Worm (Caenorhabditis elegans): ENCODE results near the gene mrps-11.

Gene mrps-11

ce11 chrV:12526758-12527157, 32.3 kb upstream of the mrps-11 start, which contains the start of gene F45D3.1:
F45D3.1 (plus strand) TSS chrV:12527058.
- TF ChIP-seq dao-5 (tag; optimal IDR thresholded peaks at IDR 0.05) (no peak), W03F9.2 (tag; optimal IDR thresholded peaks at IDR 0.05) (no peak), him-1 (tag; optimal IDR thresholded peaks at IDR 0.05) (no peak)

- TF ChIP-seq dao-5 (tag; optimal IDR thresholded peaks at IDR 0.05): no peak
- TF ChIP-seq W03F9.2 (tag; optimal IDR thresholded peaks at IDR 0.05): no peak
- no peak for TF ChIP-seq him-1 (tag; optimal IDR thresholded peaks at IDR 0.05)
Observed at ce11 chrV:12526124-12526523, 31.7 kb upstream of the mrps-11 start.

DNA sequence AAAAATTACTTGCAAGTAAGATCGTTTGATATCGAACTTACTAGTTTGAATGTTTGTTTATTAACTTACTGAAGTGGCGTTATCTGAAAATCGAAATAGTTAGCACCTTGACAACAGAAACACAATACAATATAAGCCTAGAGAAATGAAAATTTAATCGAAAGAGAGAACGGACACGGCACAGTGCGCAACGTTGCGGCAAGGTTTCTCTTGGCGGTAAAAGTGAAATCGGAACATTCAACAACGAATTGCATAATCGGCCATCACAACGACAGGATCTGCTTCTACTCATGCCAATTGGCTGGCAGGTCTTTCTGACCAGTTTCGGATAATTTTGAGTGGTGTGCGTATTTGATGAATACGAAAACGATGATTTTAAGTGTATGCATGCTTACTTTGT, 31.1 kb upstream of the mrps-11 start, which contains the start of gene dyf-4:
dyf-4 (minus strand) TSS at position 213 of the 400 bp plus-strand sequence.
- TF ChIP-seq him-1 (tag; optimal IDR thresholded peaks at IDR 0.05) (no peak), dao-5 (tag; optimal IDR thresholded peaks at IDR 0.05) (no peak), W03F9.2 (tag; optimal IDR thresholded peaks at IDR 0.05) (no peak)

- TF ChIP-seq W03F9.2 (tag; optimal IDR thresholded peaks at IDR 0.05) (no peak), dao-5 (tag; optimal IDR thresholded peaks at IDR 0.05) (no peak), him-1 (tag; optimal IDR thresholded peaks at IDR 0.05) (no peak)
Observed at ce11 chrV:12523356-12523755, 28.9 kb upstream of the mrps-11 start.

ce11 chrV:12518770-12519169, 24.3 kb upstream of the mrps-11 start:
- no peak for TF ChIP-seq him-1 (tag; optimal IDR thresholded peaks at IDR 0.05)
- no peak for TF ChIP-seq W03F9.2 (tag; optimal IDR thresholded peaks at IDR 0.05)
- no peak for TF ChIP-seq dao-5 (tag; optimal IDR thresholded peaks at IDR 0.05)

ce11 chrV:12517757-12518156, 23.3 kb upstream of the mrps-11 start:
- no peak for TF ChIP-seq him-1 (tag; optimal IDR thresholded peaks at IDR 0.05)
- TF ChIP-seq W03F9.2 (tag; optimal IDR thresholded peaks at IDR 0.05): no peak
- no peak for TF ChIP-seq dao-5 (tag; optimal IDR thresholded peaks at IDR 0.05)

ce11 chrV:12517148-12517547, 22.7 kb upstream of the mrps-11 start, which contains the start of gene cal-1:
cal-1 (minus strand) TSS chrV:12517248.
- TF ChIP-seq him-1 (tag; optimal IDR thresholded peaks at IDR 0.05) (no peak), dao-5 (tag; optimal IDR thresholded peaks at IDR 0.05) (no peak), W03F9.2 (tag; optimal IDR thresholded peaks at IDR 0.05) (no peak)

DNA sequence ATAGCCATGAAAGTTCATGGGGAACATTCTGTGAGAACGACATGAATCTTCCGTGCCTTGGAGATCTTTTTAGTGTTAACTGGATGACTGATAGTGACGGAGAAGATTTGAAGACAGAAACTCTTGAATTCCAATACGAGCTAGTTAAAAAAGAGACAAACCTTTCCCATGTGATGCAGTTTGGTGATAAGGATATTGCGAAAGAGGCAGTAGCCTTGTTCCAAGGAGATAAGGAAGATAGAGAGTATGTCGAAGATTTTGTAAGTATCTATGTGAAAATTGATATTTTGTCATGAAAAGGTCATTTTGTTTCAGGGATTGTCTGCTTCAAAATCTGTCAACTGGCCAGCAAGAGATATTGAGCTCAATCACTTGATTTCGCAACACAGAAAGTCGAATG, 19.5 kb upstream of the mrps-11 start:
- TF ChIP-seq W03F9.2 (tag; optimal IDR thresholded peaks at IDR 0.05) (no peak), dao-5 (tag; optimal IDR thresholded peaks at IDR 0.05) (no peak), him-1 (tag; optimal IDR thresholded peaks at IDR 0.05) (no peak)

DNA sequence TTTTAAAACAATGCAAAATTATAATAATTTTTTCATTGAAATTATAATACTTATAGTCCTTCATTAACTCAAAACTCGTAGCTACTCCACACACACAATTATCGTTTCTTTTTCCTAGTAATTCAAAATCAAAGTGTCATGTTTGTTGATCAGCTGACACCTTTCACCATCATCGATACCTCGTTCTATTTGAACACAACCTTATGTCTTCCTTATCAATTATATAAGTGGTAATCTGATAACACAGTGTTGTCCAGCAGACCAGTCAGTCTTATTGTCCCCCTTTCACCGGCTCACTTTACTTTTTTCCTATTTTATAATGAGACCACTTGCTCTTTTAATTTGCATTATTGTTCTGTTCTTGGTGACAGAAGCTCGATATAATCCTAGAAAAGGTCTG, 18.4 kb upstream of the mrps-11 start, which contains the start of the genes T28H10.2 and lgmn-1:
T28H10.2 (minus strand) TSS at position 177 of the 400 bp plus-strand sequence.
lgmn-1 (plus strand) TSS at position 284 of the 400 bp plus-strand sequence.
- TF ChIP-seq him-1 (tag; optimal IDR thresholded peaks at IDR 0.05) (no peak), dao-5 (tag; optimal IDR thresholded peaks at IDR 0.05) (no peak), W03F9.2 (tag; optimal IDR thresholded peaks at IDR 0.05) (no peak)

DNA sequence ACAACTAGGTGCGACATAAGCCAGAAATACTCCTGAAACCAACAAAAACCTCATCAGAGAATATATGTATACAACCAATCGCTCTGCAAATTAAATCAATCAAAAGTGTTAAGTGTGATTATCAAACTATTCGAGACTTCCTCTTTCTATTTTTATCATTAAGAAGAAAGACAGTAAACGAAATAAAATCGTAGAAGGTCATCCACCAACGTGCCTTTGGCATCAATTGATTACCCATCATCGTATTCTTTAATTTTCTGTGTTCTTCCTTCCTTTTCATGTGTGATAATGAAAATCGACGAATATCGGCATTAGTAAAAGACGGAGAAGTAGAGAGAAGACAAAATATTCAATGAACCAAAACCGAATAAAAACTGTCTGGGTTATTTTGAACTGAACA, 17.5 kb upstream of the mrps-11 start:
- TF ChIP-seq him-1 (tag; optimal IDR thresholded peaks at IDR 0.05) (no peak), dao-5 (tag; optimal IDR thresholded peaks at IDR 0.05) (no peak), W03F9.2 (tag; optimal IDR thresholded peaks at IDR 0.05) (no peak)

- no peak for TF ChIP-seq dao-5 (tag; optimal IDR thresholded peaks at IDR 0.05)
- TF ChIP-seq W03F9.2 (tag; optimal IDR thresholded peaks at IDR 0.05): no peak
- TF ChIP-seq him-1 (tag; optimal IDR thresholded peaks at IDR 0.05): no peak
Observed at ce11 chrV:12506185-12506584, 11.8 kb upstream of the mrps-11 start, which contains the start of gene nlp-46. nlp-46 (minus strand) TSS chrV:12506285.

DNA sequence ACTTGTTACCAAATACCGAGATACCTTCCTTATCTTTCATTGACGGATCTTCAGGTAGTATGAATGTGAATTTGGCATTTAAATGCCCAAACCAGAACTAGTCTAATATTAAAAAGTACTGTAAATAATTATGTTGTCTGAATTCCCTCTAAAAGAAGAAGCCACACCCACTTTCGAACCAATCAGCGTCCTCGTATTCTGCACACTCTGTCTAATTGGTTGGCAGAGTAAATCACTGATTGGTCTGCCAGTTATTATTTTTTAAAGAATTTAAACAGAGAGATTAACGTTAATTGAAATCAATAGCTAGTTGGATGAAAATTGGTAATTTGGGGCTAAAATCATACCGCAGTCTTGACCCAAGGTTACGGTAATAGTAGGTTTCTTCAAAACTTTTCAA, 11.3 kb upstream of the mrps-11 start:
- TF ChIP-seq W03F9.2 (tag; optimal IDR thresholded peaks at IDR 0.05): no peak
- no peak for TF ChIP-seq him-1 (tag; optimal IDR thresholded peaks at IDR 0.05)
- no peak for TF ChIP-seq dao-5 (tag; optimal IDR thresholded peaks at IDR 0.05)

- TF ChIP-seq dao-5 (tag; optimal IDR thresholded peaks at IDR 0.05): no peak
- TF ChIP-seq W03F9.2 (tag; optimal IDR thresholded peaks at IDR 0.05): no peak
- no peak for TF ChIP-seq him-1 (tag; optimal IDR thresholded peaks at IDR 0.05)
Observed at ce11 chrV:12503494-12503893, 9.1 kb upstream of the mrps-11 start, which contains the start of gene T28H10.1. T28H10.1 (plus strand) TSS chrV:12503794.

DNA sequence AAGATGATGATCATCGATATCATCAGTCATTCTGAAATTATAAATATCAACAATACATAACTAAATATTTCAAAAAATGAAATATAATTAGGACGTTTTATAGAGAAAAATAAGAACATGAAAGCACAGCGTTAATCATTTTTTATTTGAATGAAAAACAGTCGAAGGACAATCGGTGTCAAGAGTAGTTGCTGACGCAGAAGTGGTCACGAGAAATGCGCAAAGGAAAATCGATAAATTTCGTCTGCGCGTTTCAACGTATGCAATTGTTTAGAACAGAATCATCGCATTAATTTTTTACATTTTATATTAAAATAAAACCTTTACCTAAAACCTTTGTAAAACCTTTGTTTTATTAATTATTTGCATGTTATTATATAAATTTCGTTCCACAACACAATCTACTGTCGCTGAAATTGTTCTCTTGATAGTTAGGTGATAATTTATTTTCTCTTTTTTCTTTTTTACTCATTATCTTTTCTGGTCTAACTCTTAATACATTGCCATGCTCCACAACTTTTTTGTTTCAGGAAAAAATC, 3.4 kb upstream of the mrps-11 start, which contains the start of the genes W04D2.4 and rbm-25:
W04D2.4 (minus strand) TSS at position 31 of the 539 bp plus-strand sequence.
rbm-25 (plus strand) TSS at position 489 of the 539 bp plus-strand sequence.
- TF ChIP-seq W03F9.2 (tag; optimal IDR thresholded peaks at IDR 0.05) (peak; percentile 80), him-1 (tag; optimal IDR thresholded peaks at IDR 0.05) (no peak), dao-5 (tag; optimal IDR thresholded peaks at IDR 0.05) (no peak)
